Worm (Caenorhabditis elegans): ENCODE data around the gene B0238.12.

DNA sequence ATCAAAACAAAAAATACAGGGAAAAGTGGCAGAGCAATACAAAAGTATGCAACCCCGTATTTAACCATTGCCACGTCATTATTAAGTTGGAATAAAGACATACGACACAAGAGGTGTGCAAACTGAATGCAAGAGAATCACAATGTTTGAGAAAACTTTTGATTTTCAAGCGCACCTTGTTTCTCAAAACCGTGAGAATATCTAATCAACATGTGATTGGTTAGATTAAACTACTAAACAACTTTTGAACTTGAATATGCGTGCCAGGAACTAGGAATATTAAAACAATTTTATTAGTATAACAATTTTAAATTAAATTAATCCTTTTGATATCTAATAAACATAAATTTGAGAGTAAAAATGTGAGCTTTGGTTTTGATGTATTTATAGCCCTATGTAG, 6.2 kb upstream of the B0238.12 start, which contains the start of gene srt-70:
- no peak for TF ChIP-seq hmbx-1 (tag; optimal IDR thresholded peaks at IDR 0.05)
- TF ChIP-seq ceh-13 (GFP tag; optimal IDR thresholded peaks at IDR 0.05): no peak
- no peak for TF ChIP-seq flt-1 (GFP tag; IDR thresholded peaks at IDR 0.05)
- no peak for TF ChIP-seq sea-1 (GFP tag; conservative IDR thresholded peaks at IDR 0.05)
- TF ChIP-seq ama-1 (optimal IDR thresholded peaks at IDR 0.05): no peak
- no peak for TF ChIP-seq F13C5.2 (tag; optimal IDR thresholded peaks at IDR 0.05)
- no peak for TF ChIP-seq tbx-11 (GFP tag; IDR thresholded peaks at IDR 0.05)
- no peak for TF ChIP-seq hmg-4 (GFP tag; optimal IDR thresholded peaks at IDR 0.05)
- TF ChIP-seq B0310.2 (tag; optimal IDR thresholded peaks at IDR 0.05): no peak
- no peak for TF ChIP-seq tbx-37 (GFP tag; conservative IDR thresholded peaks at IDR 0.05)
- TF ChIP-seq scrt-1 (GFP tag; IDR thresholded peaks at IDR 0.05): no peak
- TF ChIP-seq pes-1 (GFP tag; IDR thresholded peaks at IDR 0.05): no peak
- TF ChIP-seq aly-1 (tag; optimal IDR thresholded peaks at IDR 0.05): no peak

Data from whole organism, early embryonic.